Fruit fly (Drosophila melanogaster) whole organism, embryonic: ENCODE measurements around the gene CG14113.

Source experiments
- ATbp ChIP-seq: fragments of 200-800 bp; sonication (Bioruptor generic); optimal IDR thresholded peaks from 2 replicates; lab custom pipeline; 2017; ENCODE audit warnings: missing biosample characterization, mild to moderate bottlenecking, missing genetic modification characterization, missing genetic modification reagents
- Adf1 ChIP-seq: fragments of 200-800 bp; sonication (Bioruptor generic); IDR thresholded peaks from 2 replicates; pipeline ENCODE4 v1.3.6; 2022; ENCODE audit warnings: missing biosample characterization, missing genetic modification characterization
- Atf6 ChIP-seq: fragments of 200-800 bp; sonication (Bioruptor generic); IDR thresholded peaks from 2 replicates; pipeline ENCODE4 v1.3.6; 2022; ENCODE audit warnings: missing biosample characterization, missing genetic modification characterization
- CG10366 ChIP-seq: fragments of 200-800 bp; sonication (Bioruptor generic); IDR thresholded peaks from 2 replicates; pipeline ENCODE4 v1.3.6; 2022; ENCODE audit warnings: missing biosample characterization, missing genetic modification characterization
- CG10565 ChIP-seq: fragments of 200-800 bp; sonication (Bioruptor generic); optimal IDR thresholded peaks from 3 replicates; lab custom pipeline; 2016; ENCODE audit warnings: missing biosample characterization, mild to moderate bottlenecking, missing genetic modification characterization
- CG11695 ChIP-seq: fragments of 200-800 bp; sonication (Bioruptor generic); IDR thresholded peaks from 3 replicates; pipeline ENCODE4 v1.3.6; 2022; ENCODE audit warnings: missing biosample characterization, missing genetic modification characterization
- CG12219 ChIP-seq: fragments of 200-800 bp; sonication (Bioruptor generic); optimal IDR thresholded peaks from 3 replicates; lab custom pipeline; 2018; ENCODE audit warnings: missing biosample characterization, mild to moderate bottlenecking, missing genetic modification characterization
- CG14441 ChIP-seq: fragments of 200-800 bp; sonication (Bioruptor generic); IDR thresholded peaks from 2 replicates; pipeline ENCODE4 v1.3.6; 2022; ENCODE audit warnings: missing biosample characterization, missing genetic modification characterization
- CG14860 ChIP-seq: fragments of 200-800 bp; sonication (Bioruptor generic); IDR thresholded peaks from 3 replicates; pipeline ENCODE4 v1.3.6; 2022; ENCODE audit warnings: missing biosample characterization, missing genetic modification characterization; ENCODE audit not compliant: partially characterized antibody
- CG15269 ChIP-seq: fragments of 200-800 bp; sonication (Bioruptor generic); optimal IDR thresholded peaks from 2 replicates; lab custom pipeline; 2018; ENCODE audit warnings: missing biosample characterization, mild to moderate bottlenecking, missing genetic modification characterization, moderate library complexity
- CG16779 ChIP-seq: fragments of 200-800 bp; sonication (Bioruptor generic); IDR thresholded peaks from 2 replicates; pipeline ENCODE4 v1.3.6; 2022; ENCODE audit warnings: missing biosample characterization, missing genetic modification characterization
- CG2875 ChIP-seq: fragments of 200-800 bp; sonication (Bioruptor generic); optimal IDR thresholded peaks from 2 replicates; lab custom pipeline; 2017; ENCODE audit warnings: missing biosample characterization, mild to moderate bottlenecking, missing genetic modification characterization, missing genetic modification reagents
- CG3163 ChIP-seq: fragments of 200-800 bp; sonication (Bioruptor generic); optimal IDR thresholded peaks from 3 replicates; lab custom pipeline; 2016; ENCODE audit warnings: missing biosample characterization, missing genetic modification characterization
- CG4404 ChIP-seq: fragments of 200-800 bp; sonication (Bioruptor generic); IDR thresholded peaks from 2 replicates; pipeline ENCODE4 v1.3.6; 2022; ENCODE audit warnings: missing biosample characterization, missing genetic modification characterization
- CG4820 ChIP-seq: fragments of 200-800 bp; sonication (Bioruptor generic); optimal IDR thresholded peaks from 3 replicates; lab custom pipeline; 2016; ENCODE audit warnings: missing biosample characterization, missing genetic modification characterization
- CG6254 ChIP-seq: fragments of 200-800 bp; sonication (Bioruptor generic); optimal IDR thresholded peaks from 3 replicates; lab custom pipeline; 2017; ENCODE audit warnings: mild to moderate bottlenecking, missing biosample characterization, missing genetic modification reagents, missing genetic modification characterization
- CG6689 ChIP-seq: fragments of 200-800 bp; sonication (Bioruptor generic); IDR thresholded peaks from 2 replicates; pipeline ENCODE4 v1.3.6; 2022; ENCODE audit warnings: missing biosample characterization, missing genetic modification characterization
- CG9876 ChIP-seq: fragments of 200-800 bp; sonication (Bioruptor generic); optimal IDR thresholded peaks from 2 replicates; lab custom pipeline; 2016; ENCODE audit warnings: missing biosample characterization, missing genetic modification characterization
- CoRest ChIP-seq: fragments of 200-800 bp; sonication (Bioruptor generic); optimal IDR thresholded peaks from 3 replicates; lab custom pipeline; 2018; ENCODE audit warnings: missing biosample characterization, mild to moderate bottlenecking, missing genetic modification characterization, moderate library complexity
- D19B ChIP-seq: fragments of 200-800 bp; sonication (Bioruptor generic); optimal IDR thresholded peaks from 2 replicates; lab custom pipeline; 2017; ENCODE audit warnings: missing biosample characterization, mild to moderate bottlenecking, missing genetic modification characterization
- Ets65A ChIP-seq: fragments of 200-800 bp; sonication (Bioruptor generic); peaks from one replicate; lab custom pipeline; 2016; ENCODE audit warnings: missing biosample characterization, missing genetic modification characterization
- HLH3B ChIP-seq: fragments of 200-800 bp; sonication (Bioruptor generic); IDR thresholded peaks from 2 replicates; pipeline ENCODE4 v1.3.6; 2022; ENCODE audit warnings: missing biosample characterization, missing genetic modification characterization
- HLHmδ ChIP-seq: fragments of 200-800 bp; sonication (Bioruptor generic); optimal IDR thresholded peaks from 2 replicates; lab custom pipeline; 2018; ENCODE audit warnings: missing biosample characterization, mild to moderate bottlenecking, missing genetic modification characterization, moderate library complexity
- Hr51 ChIP-seq, 2 experiments: fragments of 200-800 bp; sonication (Bioruptor generic); optimal IDR thresholded peaks; 2 replicates in 1 of 2; 3 replicates in 1 of 2; lab custom pipeline; 2016 to 2018; ENCODE audit warnings: missing biosample characterization in 2 of 2, missing genetic modification characterization in 2 of 2, mild to moderate bottlenecking in 1 of 2, moderate library complexity in 1 of 2
- MBD-R2 ChIP-seq: fragments of 200-800 bp; sonication (Bioruptor generic); IDR thresholded peaks from 2 replicates; pipeline ENCODE4 v1.3.6; 2022; ENCODE audit warnings: missing biosample characterization, missing genetic modification characterization
- Mes4 ChIP-seq: fragments of 200-800 bp; sonication (Bioruptor generic); optimal IDR thresholded peaks from 2 replicates; lab custom pipeline; 2016; ENCODE audit warnings: missing biosample characterization, missing genetic modification characterization
- NfI ChIP-seq: fragments of 200-800 bp; sonication (Bioruptor generic); optimal IDR thresholded peaks from 3 replicates; lab custom pipeline; 2018; ENCODE audit warnings: missing biosample characterization, mild to moderate bottlenecking, missing genetic modification characterization, moderate library complexity
- Oli ChIP-seq: fragments of 200-800 bp; sonication (Bioruptor generic); optimal IDR thresholded peaks from 2 replicates; lab custom pipeline; 2018; ENCODE audit warnings: missing biosample characterization, mild to moderate bottlenecking, missing genetic modification characterization, moderate library complexity
- ac ChIP-seq: fragments of 200-800 bp; sonication (Bioruptor generic); optimal IDR thresholded peaks from 3 replicates; lab custom pipeline; 2017; ENCODE audit warnings: missing biosample characterization, mild to moderate bottlenecking, missing genetic modification characterization
- dysf ChIP-seq: fragments of 200-800 bp; sonication (Bioruptor generic); IDR thresholded peaks from 3 replicates; pipeline ENCODE4 v1.3.6; 2022; ENCODE audit warnings: missing biosample characterization, missing genetic modification characterization
- grau ChIP-seq: fragments of 200-800 bp; optimal IDR thresholded peaks from 3 replicates; lab custom pipeline; 2019; ENCODE audit warnings: missing biosample characterization, mild to moderate bottlenecking, missing genetic modification characterization, moderate library complexity
- gsb-n ChIP-seq: fragments of 200-800 bp; sonication (Bioruptor generic); optimal IDR thresholded peaks from 3 replicates; lab custom pipeline; 2018; ENCODE audit warnings: missing biosample characterization, mild to moderate bottlenecking, missing genetic modification characterization
- lbe ChIP-seq: fragments of 200-800 bp; sonication (Bioruptor generic); optimal IDR thresholded peaks from 2 replicates; lab custom pipeline; 2016; ENCODE audit warnings: missing biosample characterization, mild to moderate bottlenecking, missing genetic modification characterization
- nerfin-1 ChIP-seq: fragments of 200-800 bp; sonication (Bioruptor generic); optimal IDR thresholded peaks from 3 replicates; lab custom pipeline; 2019; ENCODE audit warnings: missing biosample characterization, mild to moderate bottlenecking, missing genetic modification characterization, moderate library complexity
- oc ChIP-seq: fragments of 200-800 bp; sonication (Bioruptor generic); optimal IDR thresholded peaks from 2 replicates; lab custom pipeline; 2018; ENCODE audit warnings: missing biosample characterization, mild to moderate bottlenecking, missing genetic modification characterization, moderate library complexity
- odd ChIP-seq: fragments of 200-800 bp; sonication (Bioruptor generic); optimal IDR thresholded peaks from 2 replicates; lab custom pipeline; 2017; ENCODE audit warnings: missing biosample characterization, mild to moderate bottlenecking, missing genetic modification characterization
- onecut ChIP-seq: fragments of 200-800 bp; sonication (Bioruptor generic); IDR thresholded peaks from 2 replicates; pipeline ENCODE4 v1.3.6; 2022; ENCODE audit warnings: missing biosample characterization, missing genetic modification characterization
- org-1 ChIP-seq: fragments of 200-800 bp; sonication (Bioruptor generic); optimal IDR thresholded peaks from 2 replicates; lab custom pipeline; 2017; ENCODE audit warnings: missing biosample characterization, missing genetic modification characterization
- pfk ChIP-seq: fragments of 200-800 bp; sonication (Bioruptor generic); optimal IDR thresholded peaks from 2 replicates; lab custom pipeline; 2018; ENCODE audit warnings: missing biosample characterization, mild to moderate bottlenecking, missing genetic modification characterization, moderate library complexity
- pho ChIP-seq: fragments of 200-800 bp; sonication (Bioruptor generic); optimal IDR thresholded peaks from 2 replicates; lab custom pipeline; 2016; ENCODE audit warnings: missing biosample characterization, missing genetic modification characterization
- ranshi ChIP-seq: fragments of 200-800 bp; sonication (Bioruptor generic); IDR thresholded peaks from 2 replicates; pipeline ENCODE4 v1.3.6; 2022; ENCODE audit warnings: missing biosample characterization, missing genetic modification characterization
- ro ChIP-seq: fragments of 200-800 bp; sonication (Bioruptor generic); IDR thresholded peaks from 2 replicates; pipeline ENCODE4 v1.3.6; 2022; ENCODE audit warnings: missing biosample characterization, missing genetic modification characterization
- schlank ChIP-seq: fragments of 200-800 bp; sonication (Bioruptor generic); optimal IDR thresholded peaks from 2 replicates; lab custom pipeline; 2018; ENCODE audit warnings: missing biosample characterization, mild to moderate bottlenecking, missing genetic modification characterization
- sim ChIP-seq: fragments of 200-800 bp; sonication (Bioruptor generic); IDR thresholded peaks from 2 replicates; pipeline ENCODE4 v1.3.6; 2022; ENCODE audit warnings: missing biosample characterization, missing genetic modification characterization
- slbo ChIP-seq: fragments of 200-800 bp; sonication (Bioruptor generic); IDR thresholded peaks from 2 replicates; pipeline ENCODE4 v1.3.6; 2022; ENCODE audit warnings: missing biosample characterization, missing genetic modification characterization
- ssp ChIP-seq: fragments of 200-800 bp; sonication (Bioruptor generic); IDR thresholded peaks from 2 replicates; pipeline ENCODE4 v1.3.6; 2022; ENCODE audit warnings: missing biosample characterization, missing genetic modification characterization
- sug ChIP-seq: fragments of 200-800 bp; optimal IDR thresholded peaks from 2 replicates; lab custom pipeline; 2019; ENCODE audit warnings: missing biosample characterization, mild to moderate bottlenecking, missing genetic modification characterization, moderate library complexity
- tio ChIP-seq: fragments of 200-800 bp; sonication (Bioruptor generic); optimal IDR thresholded peaks from 2 replicates; lab custom pipeline; 2017; ENCODE audit warnings: missing biosample characterization, missing genetic modification characterization, inconsistent platforms
- tna ChIP-seq: fragments of 200-800 bp; sonication (Bioruptor generic); IDR thresholded peaks from 2 replicates; pipeline ENCODE4 v1.3.6; 2022; ENCODE audit warnings: missing biosample characterization, missing genetic modification characterization; ENCODE audit not compliant: partially characterized antibody
- wor ChIP-seq: fragments of 200-800 bp; sonication (Bioruptor generic); IDR thresholded peaks from 2 replicates; pipeline ENCODE4 v1.3.6; 2022; ENCODE audit warnings: missing biosample characterization, missing genetic modification characterization

Gene CG14113

dm6 chr3L:13356084-13356693, 27.3 kb downstream of the CG14113 start, which contains the start of gene Nplp2 (continued):
- TF ChIP-seq ATbp (GFP tag; lab: Kevin White, UChicago): peak; percentile 14
- peak; percentile 65 for TF ChIP-seq Oli (tag; lab: Kevin White, UChicago)
- TF ChIP-seq Ets65A (GFP tag; lab: Kevin White, UChicago): peak; percentile 90
- peak; percentile 71 for TF ChIP-seq slbo (GFP tag; lab: Robert Waterston, UW)
- no peak for TF ChIP-seq CG3163 (GFP tag; lab: Kevin White, UChicago)
- TF ChIP-seq CG4820: peak; percentile 40
- TF ChIP-seq ssp (GFP tag; lab: Robert Waterston, UW): peak; percentile 27; the same call in 1 of the 2 replicates
- TF ChIP-seq Hr51 (GFP tag; optimal IDR thresholded peaks at IDR 0.05; lab: Kevin White, UChicago): peak in 1 of 2 experiments; percentile 54
- peak; percentile 61 for TF ChIP-seq CG6689 (GFP tag; lab: Robert Waterston, UW)
- peak; percentile 32 for TF ChIP-seq gsb-n (tag; lab: Kevin White, UChicago)
- TF ChIP-seq D19B (GFP tag; lab: Kevin White, UChicago): no peak
- peak; percentile 54 for TF ChIP-seq onecut
- TF ChIP-seq sug (tag; lab: Kevin White, UChicago): peak; percentile 48
- peak; percentile 64 for TF ChIP-seq dysf (GFP tag; lab: Robert Waterston, UW)
- TF ChIP-seq CG14860 (GFP tag; lab: Robert Waterston, UW): no peak
- TF ChIP-seq pho (GFP tag; lab: Kevin White, UChicago): no peak
- no peak for TF ChIP-seq lbe (GFP tag; lab: Kevin White, UChicago)
- no peak for TF ChIP-seq ac (GFP tag; lab: Kevin White, UChicago)
- no peak for TF ChIP-seq pfk
- TF ChIP-seq oc (tag; lab: Kevin White, UChicago): no peak
- peak; percentile 49 for TF ChIP-seq CG10366 (GFP tag; lab: Robert Waterston, UW)
- TF ChIP-seq CG9876: no peak
- no peak for TF ChIP-seq Mes4 (GFP tag; lab: Kevin White, UChicago)
- TF ChIP-seq grau (tag; lab: Kevin White, UChicago): peak; percentile 91
- TF ChIP-seq CoRest (tag; lab: Kevin White, UChicago): peak; percentile 71
- peak; percentile 74 for TF ChIP-seq CG15269 (tag; lab: Kevin White, UChicago)
- no peak for TF ChIP-seq nerfin-1
- TF ChIP-seq tna (GFP tag; lab: Robert Waterston, UW): no peak
- TF ChIP-seq CG14441 (GFP tag; lab: Robert Waterston, UW): peak; percentile 35; the same call in 1 of the 2 replicates
- peak; percentile 44 for TF ChIP-seq tio (GFP tag; lab: Kevin White, UChicago)
- TF ChIP-seq odd: peak; percentile 15
- TF ChIP-seq NfI: peak; percentile 44
- TF ChIP-seq wor: 0 out of 2 replicates have a peak, but pooled peaks have one; percentile 19
- TF ChIP-seq CG6254 (GFP tag; lab: Kevin White, UChicago): no peak
- peak; percentile 56 for TF ChIP-seq CG4404 (GFP tag; lab: Robert Waterston, UW)
- TF ChIP-seq HLHmδ: no peak
- 0 out of 2 replicates have a peak, but pooled peaks have one; percentile 30 for TF ChIP-seq ro
- peak; percentile 5 for TF ChIP-seq CG2875 (GFP tag; lab: Kevin White, UChicago)
- TF ChIP-seq org-1 (GFP tag; lab: Kevin White, UChicago): peak; percentile 17
- TF ChIP-seq Atf6: peak; percentile 35; the same call in 1 of the 2 replicates
- TF ChIP-seq HLH3B (GFP tag; lab: Robert Waterston, UW): peak; percentile 44; the same call in 1 of the 2 replicates
- 0 out of 3 replicates have a peak, but pooled peaks have one; percentile 39 for TF ChIP-seq CG11695 (GFP tag; lab: Robert Waterston, UW)
- TF ChIP-seq CG10565 (GFP tag; lab: Kevin White, UChicago): no peak
- 0 out of 2 replicates have a peak, but pooled peaks have one; percentile 30 for TF ChIP-seq Adf1 (GFP tag; lab: Robert Waterston, UW)
- no peak for TF ChIP-seq CG16779 (GFP tag; lab: Robert Waterston, UW)
- peak; percentile 60; the same call in 1 of the 2 replicates for TF ChIP-seq ranshi
- TF ChIP-seq sim (GFP tag; lab: Robert Waterston, UW): no peak
- TF ChIP-seq schlank: peak; percentile 19
- no peak for TF ChIP-seq MBD-R2
- peak; percentile 24 for TF ChIP-seq CG12219 (GFP tag; lab: Kevin White, UChicago)
